Worm (Caenorhabditis elegans) whole organism, L2 larva: ENCODE measurements around the gene glrx-22.
A peak's percentile ranks its signal among the peaks of the same experiment; 100 is the strongest.

Source experiments
- C34F6.9 ChIP-seq: fragments of 150-350 bp; optimal IDR thresholded peaks from 2 replicates; lab custom pipeline; 2014; ENCODE audit warnings: missing biosample characterization, missing genetic modification characterization
- F13H6.1 ChIP-seq: sonication (generic microtip); optimal IDR thresholded peaks from 2 replicates; lab custom pipeline; 2016; ENCODE audit warnings: missing genetic modification characterization, missing compliant biosample characterization
- R02D3.7 ChIP-seq: fragments of 150-350 bp; optimal IDR thresholded peaks from 2 replicates; lab custom pipeline; 2014; ENCODE audit warnings: missing biosample characterization, missing genetic modification characterization
- Y55F3AM.14 ChIP-seq: fragments of 200-800 bp; sonication (Bioruptor generic); optimal IDR thresholded peaks from 2 replicates; lab custom pipeline; 2018; ENCODE audit warnings: mild to moderate bottlenecking, missing genetic modification characterization, missing compliant biosample characterization
- ZK546.5 ChIP-seq: sonication (generic microtip); optimal IDR thresholded peaks from 2 replicates; lab custom pipeline; 2017; ENCODE audit warnings: missing biosample characterization, missing genetic modification characterization
- alr-1 ChIP-seq: fragments of 150-350 bp; optimal IDR thresholded peaks from 2 replicates; lab custom pipeline; 2014; ENCODE audit warnings: missing biosample characterization, missing genetic modification characterization
- aly-2 ChIP-seq: fragments of 150-350 bp; optimal IDR thresholded peaks from 2 replicates; lab custom pipeline; 2014; ENCODE audit warnings: missing biosample characterization, missing genetic modification characterization
- ama-1 ChIP-seq: fragments of 150-350 bp; optimal IDR thresholded peaks from 2 replicates; lab custom pipeline; 2018; ENCODE audit warnings: inconsistent platforms
- blmp-1 ChIP-seq: sonication (generic microtip); optimal IDR thresholded peaks from 2 replicates; lab custom pipeline; 2017; ENCODE audit warnings: missing genetic modification characterization, mild to moderate bottlenecking, missing compliant biosample characterization, antibody characterized with exemption, moderate library complexity; ENCODE audit not compliant: insufficient read depth
- ceh-16 ChIP-seq: fragments of 150-350 bp; optimal IDR thresholded peaks from 2 replicates; lab custom pipeline; 2014; ENCODE audit warnings: missing biosample characterization, missing genetic modification characterization
- ceh-82 ChIP-seq: fragments of 150-350 bp; optimal IDR thresholded peaks from 2 replicates; lab custom pipeline; 2014; ENCODE audit warnings: missing biosample characterization, missing genetic modification characterization
- crh-2 ChIP-seq: sonication (generic microtip); optimal IDR thresholded peaks from 2 replicates; lab custom pipeline; 2017; ENCODE audit warnings: missing biosample characterization, missing genetic modification characterization
- dmd-4 ChIP-seq: sonication (generic microtip); optimal IDR thresholded peaks from 2 replicates; lab custom pipeline; 2017; ENCODE audit warnings: missing biosample characterization, missing genetic modification characterization
- egl-27 ChIP-seq: sonication (generic microtip); optimal IDR thresholded peaks from 3 replicates; lab custom pipeline; 2017; ENCODE audit warnings: missing biosample characterization, missing genetic modification reagents, missing genetic modification characterization
- elt-1 ChIP-seq: fragments of 150-350 bp; optimal IDR thresholded peaks from 2 replicates; lab custom pipeline; 2014; ENCODE audit warnings: missing biosample characterization, missing genetic modification characterization
- elt-3 ChIP-seq: sonication (generic microtip); optimal IDR thresholded peaks from 2 replicates; lab custom pipeline; 2017; ENCODE audit warnings: missing biosample characterization, missing genetic modification characterization
- fos-1 ChIP-seq: fragments of 150-350 bp; optimal IDR thresholded peaks from 2 replicates; lab custom pipeline; 2014; ENCODE audit warnings: missing biosample characterization, missing genetic modification characterization
- gmeb-1 ChIP-seq: fragments of 150-350 bp; optimal IDR thresholded peaks from 2 replicates; lab custom pipeline; 2014; ENCODE audit warnings: missing biosample characterization, missing genetic modification characterization
- lin-11 ChIP-seq: fragments of 150-350 bp; sonication (generic microtip); optimal IDR thresholded peaks from 2 replicates; lab custom pipeline; 2014; ENCODE audit warnings: missing biosample characterization, missing genetic modification characterization, inconsistent platforms, mixed read lengths
- lin-13 ChIP-seq: fragments of 150-350 bp; optimal IDR thresholded peaks from 2 replicates; lab custom pipeline; 2014; ENCODE audit warnings: missing biosample characterization, missing genetic modification reagents, missing genetic modification characterization
- lin-39 ChIP-seq: fragments of 150-350 bp; optimal IDR thresholded peaks from 2 replicates; lab custom pipeline; 2014; ENCODE audit warnings: missing biosample characterization, missing genetic modification reagents, missing genetic modification characterization
- lsy-2 ChIP-seq, 2 experiments: fragments of 150-350 bp in 1 of 2; sonication (generic microtip) in 1 of 2; optimal IDR thresholded peaks; 2 replicates each; lab custom pipeline; 2014 to 2017; ENCODE audit warnings: missing biosample characterization in 2 of 2, missing genetic modification characterization in 2 of 2
- mab-5 ChIP-seq: fragments of 150-350 bp; optimal IDR thresholded peaks from 2 replicates; lab custom pipeline; 2014; ENCODE audit warnings: missing biosample characterization, missing genetic modification characterization
- mbf-1 ChIP-seq: sonication (generic microtip); optimal IDR thresholded peaks from 2 replicates; lab custom pipeline; 2017; ENCODE audit warnings: missing biosample characterization, missing genetic modification characterization
- mdl-1 ChIP-seq, 2 experiments: fragments of 150-350 bp in 1 of 2; sonication (generic microtip) in 1 of 2; optimal IDR thresholded peaks; 2 replicates each; lab custom pipeline; 2017; ENCODE audit warnings: missing biosample characterization in 2 of 2, missing genetic modification characterization in 2 of 2
- nhr-10 ChIP-seq: sonication (generic microtip); optimal IDR thresholded peaks from 2 replicates; lab custom pipeline; 2017; ENCODE audit warnings: missing biosample characterization, missing genetic modification characterization
- nhr-11 ChIP-seq: fragments of 150-350 bp; optimal IDR thresholded peaks from 2 replicates; lab custom pipeline; 2014; ENCODE audit warnings: missing biosample characterization, missing genetic modification characterization
- nhr-12 ChIP-seq: fragments of 150-350 bp; optimal IDR thresholded peaks from 2 replicates; lab custom pipeline; 2014; ENCODE audit warnings: missing biosample characterization, missing genetic modification characterization
- nhr-129 ChIP-seq: fragments of 150-350 bp; optimal IDR thresholded peaks from 2 replicates; lab custom pipeline; 2014; ENCODE audit warnings: missing biosample characterization, missing genetic modification characterization
- nhr-23 ChIP-seq: fragments of 150-350 bp; optimal IDR thresholded peaks from 2 replicates; lab custom pipeline; 2014; ENCODE audit warnings: missing biosample characterization, missing genetic modification reagents, missing genetic modification characterization
- nhr-237 ChIP-seq: fragments of 150-350 bp; optimal IDR thresholded peaks from 2 replicates; lab custom pipeline; 2014; ENCODE audit warnings: missing biosample characterization, missing genetic modification characterization
- nhr-25 ChIP-seq: fragments of 150-350 bp; sonication (generic microtip); optimal IDR thresholded peaks from 3 replicates; lab custom pipeline; 2014; ENCODE audit warnings: missing biosample characterization, missing genetic modification characterization
- nhr-6 ChIP-seq: fragments of 150-350 bp; optimal IDR thresholded peaks from 2 replicates; lab custom pipeline; 2014; ENCODE audit warnings: missing biosample characterization, missing genetic modification characterization
- nhr-77 ChIP-seq: fragments of 150-350 bp; optimal IDR thresholded peaks from 2 replicates; lab custom pipeline; 2014; ENCODE audit warnings: missing biosample characterization, missing genetic modification characterization
- peb-1 ChIP-seq: fragments of 150-350 bp; optimal IDR thresholded peaks from 2 replicates; lab custom pipeline; 2014; ENCODE audit warnings: missing biosample characterization, missing genetic modification characterization
- sem-4 ChIP-seq: fragments of 150-350 bp; optimal IDR thresholded peaks from 2 replicates; lab custom pipeline; 2014; ENCODE audit warnings: missing biosample characterization, missing genetic modification reagents, missing genetic modification characterization
- sma-9 ChIP-seq, 2 experiments: fragments of 150-350 bp in 1 of 2; sonication (generic microtip) in 1 of 2; optimal IDR thresholded peaks; 2 replicates each; lab custom pipeline; 2014 to 2016; ENCODE audit warnings: missing genetic modification characterization in 2 of 2, mild to moderate bottlenecking in 1 of 2, missing biosample characterization in 1 of 2, missing compliant biosample characterization in 1 of 2, missing genetic modification reagents in 1 of 2, moderate library complexity in 1 of 2
- snpc-4 ChIP-seq: fragments of 150-350 bp; optimal IDR thresholded peaks from 2 replicates; lab custom pipeline; 2014; ENCODE audit warnings: missing biosample characterization, missing genetic modification characterization
- unc-39 ChIP-seq: fragments of 150-350 bp; optimal IDR thresholded peaks from 2 replicates; lab custom pipeline; 2014; ENCODE audit warnings: missing biosample characterization, missing genetic modification characterization
- unc-55 ChIP-seq: fragments of 150-350 bp; sonication (generic microtip); optimal IDR thresholded peaks from 3 replicates; lab custom pipeline; 2014; ENCODE audit warnings: missing biosample characterization, missing genetic modification reagents, missing genetic modification characterization
- unc-62 ChIP-seq: fragments of 150-350 bp; optimal IDR thresholded peaks from 2 replicates; lab custom pipeline; 2014; ENCODE audit warnings: missing biosample characterization, missing genetic modification reagents, missing genetic modification characterization
- zag-1 ChIP-seq: fragments of 150-350 bp; optimal IDR thresholded peaks from 2 replicates; lab custom pipeline; 2014; ENCODE audit warnings: missing biosample characterization, missing genetic modification characterization
- ztf-11 ChIP-seq: sonication (generic microtip); optimal IDR thresholded peaks from 2 replicates; lab custom pipeline; 2017; ENCODE audit warnings: missing biosample characterization, missing genetic modification characterization
- ztf-4 ChIP-seq: fragments of 150-350 bp; optimal IDR thresholded peaks from 2 replicates; lab custom pipeline; 2014; ENCODE audit warnings: missing biosample characterization, missing genetic modification characterization

Gene glrx-22

ce11 chrIV:8153163-8153562 lies 47.9 kb downstream of the glrx-22 start:
- TF ChIP-seq mbf-1 (tag; lab: Kevin White, UChicago) = no peak
- TF ChIP-seq lin-11 (tag; lab: Kevin White, UChicago) = no peak
- no peak for TF ChIP-seq Y55F3AM.14 (GFP tag; lab: Kevin White, UChicago)
- TF ChIP-seq ceh-82 (tag; lab: Kevin White, UChicago) = no peak
- no peak for TF ChIP-seq unc-39 (tag; lab: Kevin White, UChicago)
- no peak for TF ChIP-seq unc-62 (GFP tag; lab: Kevin White, UChicago)
- TF ChIP-seq egl-27 (tag; lab: Kevin White, UChicago) = no peak
- no peak for TF ChIP-seq lin-13 (GFP tag; lab: Kevin White, UChicago)
- TF ChIP-seq nhr-11 (tag; lab: Kevin White, UChicago) = no peak
- no peak for TF ChIP-seq nhr-129 (tag; lab: Kevin White, UChicago)
- no peak for TF ChIP-seq ceh-16 (tag; lab: Kevin White, UChicago)
- no peak for TF ChIP-seq nhr-77 (tag; lab: Kevin White, UChicago)
- no peak for TF ChIP-seq F13H6.1 (tag; lab: Kevin White, UChicago)
- TF ChIP-seq nhr-237 (tag; lab: Kevin White, UChicago) = no peak
- TF ChIP-seq snpc-4 = no peak
- TF ChIP-seq lin-39 (tag; lab: Kevin White, UChicago) = no peak
- TF ChIP-seq alr-1 = no peak
- TF ChIP-seq mab-5 (tag; lab: Kevin White, UChicago) = no peak
- TF ChIP-seq ZK546.5 (tag; lab: Kevin White, UChicago) = no peak
- no peak for TF ChIP-seq unc-55 (GFP tag; lab: Kevin White, UChicago)

- TF ChIP-seq peb-1 (tag; lab: Kevin White, UChicago) = no peak
- no peak for TF ChIP-seq nhr-6 (tag; lab: Kevin White, UChicago)
- no peak for TF ChIP-seq zag-1 (tag; lab: Kevin White, UChicago)
- no peak for TF ChIP-seq lin-13 (GFP tag; lab: Kevin White, UChicago)
- TF ChIP-seq fos-1 (tag; lab: Kevin White, UChicago) = peak; percentile 56
Measured at ce11 chrIV:8152688-8153087, 48.3 kb downstream of the glrx-22 start.

ce11 chrIV:8152145-8152544 lies 48.9 kb downstream of the glrx-22 start, which contains the start of gene faah-2:
Gene faah-2 (plus strand): TSS chrIV:8152445.
- TF ChIP-seq C34F6.9 (tag; lab: Kevin White, UChicago) (no peak), alr-1 (no peak), ztf-4 (tag; lab: Kevin White, UChicago) (no peak), nhr-129 (tag; lab: Kevin White, UChicago) (no peak), nhr-25 (tag; lab: Kevin White, UChicago) (no peak), crh-2 (no peak)

ce11 chrIV:8151721-8152120 lies 49.3 kb downstream of the glrx-22 start:
- TF ChIP-seq lsy-2 (tag; optimal IDR thresholded peaks at IDR 0.05; lab: Kevin White, UChicago) = peak in 1 of 2 experiments; percentile 1
- no peak for TF ChIP-seq nhr-237 (tag; lab: Kevin White, UChicago)
- TF ChIP-seq unc-55 (GFP tag; lab: Kevin White, UChicago) = no peak
- TF ChIP-seq Y55F3AM.14 (GFP tag; lab: Kevin White, UChicago) = no peak
- no peak for TF ChIP-seq mbf-1 (tag; lab: Kevin White, UChicago)
- no peak for TF ChIP-seq ceh-82 (tag; lab: Kevin White, UChicago)
- no peak for TF ChIP-seq nhr-129 (tag; lab: Kevin White, UChicago)
- no peak for TF ChIP-seq egl-27 (tag; lab: Kevin White, UChicago)
- TF ChIP-seq mab-5 (tag; lab: Kevin White, UChicago) = no peak
- TF ChIP-seq nhr-12 (tag; lab: Kevin White, UChicago) = no peak
- no peak for TF ChIP-seq elt-3 (tag; lab: Kevin White, UChicago)
- no peak for TF ChIP-seq mdl-1 (tag; optimal IDR thresholded peaks at IDR 0.05; lab: Kevin White, UChicago)
- TF ChIP-seq fos-1 (tag; lab: Kevin White, UChicago) = peak; percentile 75
- TF ChIP-seq elt-1 = no peak
- no peak for TF ChIP-seq R02D3.7 (tag; lab: Kevin White, UChicago)
- TF ChIP-seq lin-13 (GFP tag; lab: Kevin White, UChicago) = no peak
- no peak for TF ChIP-seq nhr-11 (tag; lab: Kevin White, UChicago)
- TF ChIP-seq lin-39 (tag; lab: Kevin White, UChicago) = no peak
- TF ChIP-seq gmeb-1 (tag; lab: Kevin White, UChicago) = no peak
- no peak for TF ChIP-seq alr-1
- no peak for TF ChIP-seq ztf-11
- no peak for TF ChIP-seq ztf-4 (tag; lab: Kevin White, UChicago)
- TF ChIP-seq sem-4 (tag; lab: Kevin White, UChicago) = no peak
- peak; percentile 65 for TF ChIP-seq sma-9 (GFP tag; optimal IDR thresholded peaks at IDR 0.05; lab: Kevin White, UChicago)
- TF ChIP-seq sma-9 (tag; optimal IDR thresholded peaks at IDR 0.05; lab: Kevin White, UChicago) = no peak
- TF ChIP-seq aly-2 (tag; lab: Kevin White, UChicago) = no peak
- no peak for TF ChIP-seq dmd-4 (tag; lab: Kevin White, UChicago)
- TF ChIP-seq ama-1 (lab: Kevin White, UChicago) = no peak
- no peak for TF ChIP-seq nhr-23
- TF ChIP-seq nhr-25 (tag; lab: Kevin White, UChicago) = no peak
- TF ChIP-seq zag-1 (tag; lab: Kevin White, UChicago) = no peak
- TF ChIP-seq ZK546.5 (tag; lab: Kevin White, UChicago) = no peak
- no peak for TF ChIP-seq C34F6.9 (tag; lab: Kevin White, UChicago)
- TF ChIP-seq lin-11 (tag; lab: Kevin White, UChicago) = no peak
- no peak for TF ChIP-seq unc-62 (GFP tag; lab: Kevin White, UChicago)
- TF ChIP-seq unc-39 (tag; lab: Kevin White, UChicago) = no peak
- no peak for TF ChIP-seq blmp-1
- peak; percentile 10 for TF ChIP-seq F13H6.1 (tag; lab: Kevin White, UChicago)
- TF ChIP-seq nhr-10 (tag; lab: Kevin White, UChicago) = no peak
- TF ChIP-seq snpc-4 = no peak
